Worm (Caenorhabditis elegans) whole organism, L4 larva: Measurements from ENCODE around the gene sre-40.
A peak's percentile ranks its signal among the peaks of the same experiment; 100 is the strongest.

Source experiments
- F10B5.3 ChIP-seq: sonication (generic microtip); optimal IDR thresholded peaks from 2 replicates; lab custom pipeline; 2016; ENCODE audit warnings: mild to moderate bottlenecking, missing genetic modification characterization, missing compliant biosample characterization
- Y105C5A.15 ChIP-seq: fragments of 200-800 bp; sonication (Bioruptor generic); IDR thresholded peaks from 2 replicates; pipeline ENCODE4 v1.3.6; 2022; ENCODE audit warnings: missing genetic modification characterization, missing compliant biosample characterization
- ZK337.2 ChIP-seq: fragments of 200-800 bp; sonication (Bioruptor generic); IDR thresholded peaks from 2 replicates; pipeline ENCODE4 v1.3.6; 2022; ENCODE audit warnings: missing genetic modification reagents, missing genetic modification characterization, missing compliant biosample characterization
- ceh-28 ChIP-seq: fragments of 150-350 bp; optimal IDR thresholded peaks from 2 replicates; lab custom pipeline; 2014; ENCODE audit warnings: missing biosample characterization, missing genetic modification reagents, missing genetic modification characterization
- ceh-32 ChIP-seq: sonication (generic microtip); optimal IDR thresholded peaks from 2 replicates; lab custom pipeline; 2016; ENCODE audit warnings: mild to moderate bottlenecking, missing genetic modification characterization, missing compliant biosample characterization; ENCODE audit not compliant: poor library complexity
- daf-16 ChIP-seq, 3 experiments: sonication (generic microtip); optimal IDR thresholded peaks; 2 replicates each; lab custom pipeline; 2016 to 2017; ENCODE audit warnings: missing genetic modification characterization in 3 of 3, missing genetic modification reagents in 3 of 3, mild to moderate bottlenecking in 2 of 3, missing compliant biosample characterization in 2 of 3, missing biosample characterization in 1 of 3, moderate library complexity in 1 of 3
- daf-8 ChIP-seq: fragments of 200-800 bp; sonication (Bioruptor generic); IDR thresholded peaks from 2 replicates; pipeline ENCODE4 v1.3.6; 2022; ENCODE audit warnings: missing genetic modification characterization, missing compliant biosample characterization
- dmd-6 ChIP-seq: fragments of 200-800 bp; sonication (Bioruptor generic); IDR thresholded peaks from 2 replicates; pipeline ENCODE4 v1.3.6; 2022; ENCODE audit warnings: missing genetic modification reagents, missing genetic modification characterization, missing compliant biosample characterization
- dmd-9 ChIP-seq: fragments of 200-800 bp; sonication (Bioruptor generic); IDR thresholded peaks from 2 replicates; pipeline ENCODE4 v1.3.6; 2022; ENCODE audit warnings: missing genetic modification reagents, missing genetic modification characterization, missing compliant biosample characterization
- dpl-1 ChIP-seq: fragments of 150-350 bp; optimal IDR thresholded peaks from 2 replicates; lab custom pipeline; 2014; ENCODE audit warnings: missing biosample characterization, missing genetic modification reagents, missing genetic modification characterization
- duxl-1 ChIP-seq: sonication (generic microtip); optimal IDR thresholded peaks from 2 replicates; lab custom pipeline; 2016; ENCODE audit warnings: mild to moderate bottlenecking, missing genetic modification characterization, moderate library complexity, missing compliant biosample characterization; ENCODE audit not compliant: poor library complexity
- dve-1 ChIP-seq: sonication (generic microtip); optimal IDR thresholded peaks from 2 replicates; lab custom pipeline; 2017; ENCODE audit warnings: antibody characterized with exemption, mild to moderate bottlenecking, missing genetic modification characterization, missing compliant biosample characterization; ENCODE audit not compliant: insufficient read depth
- fkh-10 ChIP-seq: fragments of 150-350 bp; optimal IDR thresholded peaks from 2 replicates; lab custom pipeline; 2014; ENCODE audit warnings: missing biosample characterization, missing genetic modification reagents, missing genetic modification characterization
- hlh-11 ChIP-seq: fragments of 200-800 bp; sonication (Bioruptor generic); optimal IDR thresholded peaks from 2 replicates; lab custom pipeline; 2018; ENCODE audit warnings: mild to moderate bottlenecking, missing genetic modification characterization, missing compliant biosample characterization
- lim-7 ChIP-seq: fragments of 200-800 bp; sonication (Bioruptor generic); IDR thresholded peaks from 2 replicates; pipeline ENCODE4 v1.3.6; 2022; ENCODE audit warnings: missing genetic modification characterization, missing compliant biosample characterization
- lin-1 ChIP-seq: fragments of 200-800 bp; sonication (Bioruptor generic); IDR thresholded peaks from 2 replicates; pipeline ENCODE4 v1.3.6; 2022; ENCODE audit warnings: missing genetic modification reagents, missing genetic modification characterization, missing compliant biosample characterization
- lin-29 ChIP-seq: fragments of 200-800 bp; sonication (Bioruptor generic); IDR thresholded peaks from 2 replicates; pipeline ENCODE4 v1.3.6; 2022; ENCODE audit warnings: missing genetic modification reagents, missing genetic modification characterization, missing compliant biosample characterization
- lin-39 ChIP-seq: fragments of 150-350 bp; optimal IDR thresholded peaks from 2 replicates; lab custom pipeline; 2014; ENCODE audit warnings: missing biosample characterization, missing genetic modification reagents, missing genetic modification characterization
- lir-3 ChIP-seq: sonication (generic microtip); optimal IDR thresholded peaks from 2 replicates; lab custom pipeline; 2016; ENCODE audit warnings: mild to moderate bottlenecking, missing genetic modification characterization, missing compliant biosample characterization
- lsy-2 ChIP-seq, 2 experiments: fragments of 150-350 bp in 1 of 2; sonication (generic microtip) in 1 of 2; optimal IDR thresholded peaks; 2 replicates each; lab custom pipeline; 2014 to 2017; ENCODE audit warnings: missing biosample characterization in 2 of 2, missing genetic modification characterization in 2 of 2
- mdl-1 ChIP-seq, 2 experiments: fragments of 150-350 bp in 1 of 2; sonication (generic microtip) in 1 of 2; optimal IDR thresholded peaks; 2 replicates each; lab custom pipeline; 2014 to 2017; ENCODE audit warnings: missing biosample characterization in 2 of 2, missing genetic modification characterization in 2 of 2
- mdt-29 ChIP-seq: fragments of 200-800 bp; sonication (Bioruptor generic); IDR thresholded peaks from 2 replicates; pipeline ENCODE4 v1.3.6; 2022; ENCODE audit warnings: missing genetic modification reagents, missing genetic modification characterization, missing compliant biosample characterization
- mxl-3 ChIP-seq: fragments of 200-800 bp; sonication (Bioruptor generic); optimal IDR thresholded peaks from 2 replicates; lab custom pipeline; 2018; ENCODE audit warnings: mild to moderate bottlenecking, missing genetic modification characterization, missing compliant biosample characterization
- nhr-10 ChIP-seq: fragments of 150-350 bp; optimal IDR thresholded peaks from 2 replicates; lab custom pipeline; 2014; ENCODE audit warnings: missing biosample characterization, missing genetic modification characterization
- nhr-102 ChIP-seq: sonication (generic microtip); optimal IDR thresholded peaks from 2 replicates; lab custom pipeline; 2016; ENCODE audit warnings: mild to moderate bottlenecking, missing genetic modification characterization, moderate library complexity, missing compliant biosample characterization
- nhr-28 ChIP-seq: fragments of 150-350 bp; optimal IDR thresholded peaks from 2 replicates; lab custom pipeline; 2014; ENCODE audit warnings: missing biosample characterization, missing genetic modification characterization
- nhr-48 ChIP-seq: sonication (generic microtip); optimal IDR thresholded peaks from 2 replicates; lab custom pipeline; 2016; ENCODE audit warnings: mild to moderate bottlenecking, missing genetic modification characterization, missing compliant biosample characterization
- nhr-6 ChIP-seq: fragments of 150-350 bp; optimal IDR thresholded peaks from 2 replicates; lab custom pipeline; 2014; ENCODE audit warnings: missing biosample characterization, missing genetic modification characterization
- nhr-77 ChIP-seq: fragments of 150-350 bp; optimal IDR thresholded peaks from 2 replicates; lab custom pipeline; 2014; ENCODE audit warnings: missing biosample characterization, missing genetic modification characterization
- php-3 ChIP-seq: fragments of 200-800 bp; sonication (Bioruptor generic); IDR thresholded peaks from 2 replicates; pipeline ENCODE4 v1.3.6; 2022; ENCODE audit warnings: missing genetic modification reagents, missing genetic modification characterization, missing compliant biosample characterization
- pqm-1 ChIP-seq: sonication (generic microtip); optimal IDR thresholded peaks from 2 replicates; lab custom pipeline; 2017; ENCODE audit warnings: missing biosample characterization, missing genetic modification characterization
- rbr-2 ChIP-seq: sonication (generic microtip); optimal IDR thresholded peaks from 2 replicates; lab custom pipeline; 2016; ENCODE audit warnings: missing genotype, missing genetic modification characterization, missing compliant biosample characterization
- saeg-2 ChIP-seq: fragments of 200-800 bp; sonication (Bioruptor generic); IDR thresholded peaks from 2 replicates; pipeline ENCODE4 v1.3.6; 2022; ENCODE audit warnings: missing genetic modification reagents, missing genetic modification characterization, missing compliant biosample characterization
- sdz-12 ChIP-seq: fragments of 200-800 bp; sonication (Bioruptor generic); optimal IDR thresholded peaks from 2 replicates; lab custom pipeline; 2018; ENCODE audit warnings: mild to moderate bottlenecking, missing genetic modification characterization, missing compliant biosample characterization
- tag-97 ChIP-seq: fragments of 200-800 bp; sonication (Bioruptor generic); IDR thresholded peaks from 2 replicates; pipeline ENCODE4 v1.3.6; 2022; ENCODE audit warnings: missing genetic modification characterization, missing compliant biosample characterization
- unc-62 ChIP-seq, 3 experiments: fragments of 150-350 bp in 1 of 3; sonication (generic microtip); optimal IDR thresholded peaks in 2 of 3; peaks in 1 of 3; 1 replicate in 1 of 3; 2 replicates in 2 of 3; lab custom pipeline; 2014 to 2017; ENCODE audit warnings: missing biosample characterization in 3 of 3, missing genetic modification characterization in 3 of 3, missing genetic modification reagents in 3 of 3, missing genotype in 1 of 3
- zag-1 ChIP-seq: fragments of 150-350 bp; optimal IDR thresholded peaks from 2 replicates; lab custom pipeline; 2014; ENCODE audit warnings: missing biosample characterization, missing genetic modification characterization
- zfp-3 ChIP-seq: fragments of 200-800 bp; sonication (Bioruptor generic); conservative IDR thresholded peaks from 2 replicates; pipeline ENCODE4 v1.3.6; 2022; ENCODE audit warnings: missing genetic modification reagents, missing genetic modification characterization, missing compliant biosample characterization
- zip-11 ChIP-seq: fragments of 200-800 bp; sonication (Bioruptor generic); IDR thresholded peaks from 2 replicates; pipeline ENCODE4 v1.3.6; 2022; ENCODE audit warnings: missing genetic modification characterization, missing compliant biosample characterization
- zip-2 ChIP-seq: fragments of 150-350 bp; optimal IDR thresholded peaks from 2 replicates; lab custom pipeline; 2014; ENCODE audit warnings: missing biosample characterization, missing genetic modification characterization
- ztf-11 ChIP-seq: fragments of 150-350 bp; optimal IDR thresholded peaks from 2 replicates; lab custom pipeline; 2014; ENCODE audit warnings: missing biosample characterization, missing genetic modification characterization

sre-40 gene

ce11 chrII:4675481-4675880 is 8.1 kb downstream of the sre-40 start, which contains the start of gene T05A7.3 (continued):
- TF ChIP-seq ztf-11 (tag; lab: Kevin White, UChicago) (no peak), mdl-1 (tag; optimal IDR thresholded peaks at IDR 0.05; lab: Kevin White, UChicago) (no peak), zip-2 (tag; lab: Kevin White, UChicago) (no peak), mdt-29 (GFP tag; lab: Robert Waterston, UW) (no peak)

- TF ChIP-seq lin-29 (GFP tag; lab: Robert Waterston, UW) (no peak), dve-1 (no peak), duxl-1 (tag; lab: Kevin White, UChicago) (no peak), ceh-28 (tag; lab: Kevin White, UChicago) (no peak), php-3 (GFP tag; lab: Robert Waterston, UW) (no peak), nhr-48 (tag; lab: Kevin White, UChicago) (peak; percentile 21), zip-11 (no peak), zfp-3 (no peak), mxl-3 (GFP tag; lab: Kevin White, UChicago) (no peak), nhr-10 (tag; lab: Kevin White, UChicago) (no peak), lin-39 (tag; lab: Kevin White, UChicago) (no peak), daf-8 (no peak), pqm-1 (tag; lab: Kevin White, UChicago) (peak; percentile 98), unc-62 (GFP tag; optimal IDR thresholded peaks at IDR 0.05 in 1 of 2; lab: Kevin White, UChicago) (no peak), unc-62 (tag; optimal IDR thresholded peaks at IDR 0.05; lab: Kevin White, UChicago) (no peak), dpl-1 (GFP tag; lab: Kevin White, UChicago) (no peak), ZK337.2 (GFP tag; lab: Robert Waterston, UW) (no peak), nhr-6 (tag; lab: Kevin White, UChicago) (no peak), ceh-32 (tag; lab: Kevin White, UChicago) (no peak), ztf-11 (tag; lab: Kevin White, UChicago) (no peak), saeg-2 (no peak), dmd-9 (GFP tag; lab: Robert Waterston, UW) (no peak), lin-1 (GFP tag; lab: Robert Waterston, UW) (0 out of 2 replicates have a peak, but pooled peaks have one; percentile 42), zag-1 (tag; lab: Kevin White, UChicago) (no peak), rbr-2 (no peak), fkh-10 (no peak), zip-2 (tag; lab: Kevin White, UChicago) (no peak), nhr-77 (peak; percentile 45), nhr-102 (tag; lab: Kevin White, UChicago) (no peak), Y105C5A.15 (no peak), lir-3 (tag; lab: Kevin White, UChicago) (no peak), hlh-11 (tag; lab: Kevin White, UChicago) (peak; percentile 27), lim-7 (no peak), tag-97 (GFP tag; lab: Robert Waterston, UW) (no peak), dmd-6 (GFP tag; lab: Robert Waterston, UW) (peak; percentile 70), nhr-28 (tag; lab: Kevin White, UChicago) (peak; percentile 84), lsy-2 (tag; optimal IDR thresholded peaks at IDR 0.05; lab: Kevin White, UChicago) (peak in 1 of 2 experiments; percentile 11), F10B5.3 (tag; lab: Kevin White, UChicago) (no peak), daf-16 (GFP tag; optimal IDR thresholded peaks at IDR 0.05; lab: Kevin White, UChicago) (no peak), daf-16 (tag; optimal IDR thresholded peaks at IDR 0.05; lab: Kevin White, UChicago) (peak; percentile 66), sdz-12 (GFP tag; lab: Kevin White, UChicago) (no peak)
Measured at ce11 chrII:4674188-4674587, 9.4 kb downstream of the sre-40 start.
